Worm (Caenorhabditis elegans) whole organism, young adult: Measurements from ENCODE around the gene C07A9.9.

Experiments
- B0336.3 ChIP-seq: fragments of 200-800 bp; sonication (Bioruptor generic); IDR thresholded peaks from 2 replicates; pipeline ENCODE4 v1.3.6; 2022; ENCODE audit warnings: missing genetic modification characterization, missing compliant biosample characterization
- C17E4.6 ChIP-seq: fragments of 200-800 bp; sonication (Bioruptor generic); IDR thresholded peaks from 2 replicates; pipeline ENCODE4 v1.3.6; 2022; ENCODE audit warnings: missing genetic modification reagents, missing genetic modification characterization, missing compliant biosample characterization
- F23B12.7 ChIP-seq: sonication (generic microtip); optimal IDR thresholded peaks from 2 replicates; lab custom pipeline; 2017; ENCODE audit warnings: missing genetic modification characterization, mild to moderate bottlenecking, missing compliant biosample characterization, antibody characterized with exemption, moderate library complexity; ENCODE audit not compliant: insufficient read depth
- F52B5.7 ChIP-seq: sonication (generic microtip); optimal IDR thresholded peaks from 2 replicates; lab custom pipeline; 2016; ENCODE audit warnings: mild to moderate bottlenecking, missing genetic modification characterization, missing compliant biosample characterization
- K11D2.4 ChIP-seq: fragments of 200-800 bp; sonication (Bioruptor generic); IDR thresholded peaks from 2 replicates; pipeline ENCODE4 v1.3.6; 2022; ENCODE audit warnings: missing genetic modification reagents, missing genetic modification characterization, missing compliant biosample characterization
- K12H6.12 ChIP-seq: fragments of 200-800 bp; sonication (Bioruptor generic); optimal IDR thresholded peaks from 2 replicates; lab custom pipeline; 2018; ENCODE audit warnings: mild to moderate bottlenecking, missing genetic modification characterization, missing compliant biosample characterization
- T26A5.8 ChIP-seq: sonication (generic microtip); optimal IDR thresholded peaks from 2 replicates; lab custom pipeline; 2016; ENCODE audit warnings: missing genetic modification characterization, missing compliant biosample characterization
- Y56A3A.18 ChIP-seq: fragments of 200-800 bp; sonication (Bioruptor generic); IDR thresholded peaks from 2 replicates; pipeline ENCODE4 v1.3.6; 2022; ENCODE audit warnings: missing genetic modification reagents, missing genetic modification characterization, missing compliant biosample characterization
- aptf-2 ChIP-seq: fragments of 200-800 bp; sonication (Bioruptor generic); conservative IDR thresholded peaks from 2 replicates; pipeline ENCODE4 v1.3.6; 2022; ENCODE audit warnings: missing genetic modification reagents, missing genetic modification characterization, missing compliant biosample characterization
- attf-3 ChIP-seq: fragments of 200-800 bp; sonication (Bioruptor generic); conservative IDR thresholded peaks from 2 replicates; pipeline ENCODE4 v1.3.6; 2022; ENCODE audit warnings: missing genetic modification reagents, missing genetic modification characterization, missing compliant biosample characterization
- ccch-3 ChIP-seq: fragments of 200-800 bp; sonication (Bioruptor generic); optimal IDR thresholded peaks from 2 replicates; lab custom pipeline; 2018; ENCODE audit warnings: mild to moderate bottlenecking, missing genetic modification characterization, missing compliant biosample characterization
- cebp-1 ChIP-seq, 2 experiments: fragments of 200-800 bp in 1 of 2; sonication (Bioruptor generic) in 1 of 2; sonication (generic microtip) in 1 of 2; IDR thresholded peaks in 1 of 2; optimal IDR thresholded peaks in 1 of 2; 2 replicates each; pipeline versions ENCODE4 v1.3.6 to Lab custom; 2017 to 2022; ENCODE audit warnings: missing compliant biosample characterization in 2 of 2, missing genetic modification characterization in 2 of 2, mild to moderate bottlenecking in 1 of 2, missing genetic modification reagents in 1 of 2, moderate library complexity in 1 of 2
- ceh-27 ChIP-seq: fragments of 200-800 bp; sonication (Bioruptor generic); optimal IDR thresholded peaks from 2 replicates; lab custom pipeline; 2018; ENCODE audit warnings: mild to moderate bottlenecking, missing genetic modification characterization, moderate library complexity, missing compliant biosample characterization
- dox-1 ChIP-seq: fragments of 200-800 bp; sonication (Bioruptor generic); IDR thresholded peaks from 2 replicates; pipeline ENCODE4 v1.3.6; 2022; ENCODE audit warnings: missing genetic modification reagents, missing genetic modification characterization, missing compliant biosample characterization
- egl-18 ChIP-seq: fragments of 200-800 bp; sonication (Bioruptor generic); IDR thresholded peaks from 2 replicates; pipeline ENCODE4 v1.3.6; 2022; ENCODE audit warnings: missing genetic modification reagents, missing genetic modification characterization, missing compliant biosample characterization
- hrde-1 ChIP-seq: sonication (generic microtip); optimal IDR thresholded peaks from 2 replicates; lab custom pipeline; 2016; ENCODE audit warnings: missing genetic modification characterization, mild to moderate bottlenecking, missing compliant biosample characterization, moderate library complexity, missing genotype, missing genetic modification reagents, borderline replicate concordance
- hsf-1 ChIP-seq: fragments of 200-800 bp; sonication (Bioruptor generic); IDR thresholded peaks from 2 replicates; pipeline ENCODE4 v1.3.6; 2022; ENCODE audit warnings: missing genetic modification reagents, missing genetic modification characterization, missing compliant biosample characterization
- lag-1 ChIP-seq: fragments of 200-800 bp; sonication (Bioruptor generic); IDR thresholded peaks from 2 replicates; pipeline ENCODE4 v1.3.6; 2022; ENCODE audit warnings: missing genetic modification reagents, missing genetic modification characterization, missing compliant biosample characterization
- let-526 ChIP-seq: fragments of 200-800 bp; sonication (Bioruptor generic); IDR thresholded peaks from 2 replicates; pipeline ENCODE4 v1.3.6; 2022; ENCODE audit warnings: missing genetic modification reagents, missing genetic modification characterization, missing compliant biosample characterization
- lin-26 ChIP-seq: fragments of 200-800 bp; sonication (Bioruptor generic); IDR thresholded peaks from 2 replicates; pipeline ENCODE4 v1.3.6; 2022; ENCODE audit warnings: missing genetic modification reagents, missing genetic modification characterization, missing compliant biosample characterization
- lin-35 ChIP-seq, 3 experiments: fragments of 150-350 bp in 2 of 3; sonication (generic microtip) in 1 of 3; optimal IDR thresholded peaks; 2 replicates each; lab custom pipeline; 2014 to 2018; ENCODE audit warnings: missing biosample characterization in 3 of 3, missing genetic modification characterization in 3 of 3, missing genetic modification reagents in 3 of 3
- lin-40 ChIP-seq: sonication (generic microtip); optimal IDR thresholded peaks from 2 replicates; lab custom pipeline; 2016; ENCODE audit warnings: missing genetic modification characterization, mild to moderate bottlenecking, missing compliant biosample characterization, missing genotype, missing genetic modification reagents
- lsl-1 ChIP-seq: fragments of 200-800 bp; sonication (Bioruptor generic); optimal IDR thresholded peaks from 2 replicates; lab custom pipeline; 2018; ENCODE audit warnings: mild to moderate bottlenecking, missing genetic modification characterization, moderate library complexity, missing compliant biosample characterization
- madf-10 ChIP-seq: sonication (generic microtip); optimal IDR thresholded peaks from 2 replicates; lab custom pipeline; 2016; ENCODE audit warnings: mild to moderate bottlenecking, missing genetic modification characterization, missing compliant biosample characterization
- mcd-1 ChIP-seq: fragments of 200-800 bp; sonication (Bioruptor generic); IDR thresholded peaks from 2 replicates; pipeline ENCODE4 v1.3.6; 2022; ENCODE audit warnings: missing genetic modification reagents, missing genetic modification characterization, missing compliant biosample characterization
- mxl-1 ChIP-seq: sonication (generic microtip); optimal IDR thresholded peaks from 2 replicates; lab custom pipeline; 2016; ENCODE audit warnings: missing genetic modification characterization, missing compliant biosample characterization
- nfyb-1 ChIP-seq: fragments of 200-800 bp; sonication (Bioruptor generic); IDR thresholded peaks from 2 replicates; pipeline ENCODE4 v1.3.6; 2022; ENCODE audit warnings: missing genetic modification reagents, missing genetic modification characterization, missing compliant biosample characterization
- nhr-80 ChIP-seq: sonication (generic microtip); optimal IDR thresholded peaks from 2 replicates; lab custom pipeline; 2016; ENCODE audit warnings: missing genetic modification characterization, missing compliant biosample characterization
- pha-4 ChIP-seq: fragments of 150-350 bp; sonication (generic microtip); optimal IDR thresholded peaks from 2 replicates; lab custom pipeline; 2014; ENCODE audit warnings: missing biosample characterization, missing genetic modification reagents, missing genetic modification characterization
- repo-1 ChIP-seq: sonication (generic microtip); optimal IDR thresholded peaks from 2 replicates; lab custom pipeline; 2017; ENCODE audit warnings: mild to moderate bottlenecking, missing genetic modification characterization, missing compliant biosample characterization
- snpc-4 ChIP-seq, 5 experiments: fragments of 150-350 bp in 1 of 5; sonication (generic microtip) in 4 of 5; optimal IDR thresholded peaks; 2 replicates each; lab custom pipeline; 2014 to 2018; ENCODE audit warnings: missing genetic modification characterization in 5 of 5, missing biosample characterization in 3 of 5, antibody characterized with exemption in 2 of 5, mild to moderate bottlenecking in 2 of 5, missing compliant biosample characterization in 2 of 5, missing genotype in 2 of 5, moderate library complexity in 2 of 5, missing genetic modification reagents in 1 of 5
- somi-1 ChIP-seq: fragments of 200-800 bp; sonication (Bioruptor generic); optimal IDR thresholded peaks from 2 replicates; lab custom pipeline; 2018; ENCODE audit warnings: mild to moderate bottlenecking, missing genetic modification characterization, missing compliant biosample characterization
- tbp1 ChIP-seq: fragments of 200-800 bp; sonication (Bioruptor generic); optimal IDR thresholded peaks from 2 replicates; lab custom pipeline; 2018; ENCODE audit warnings: mild to moderate bottlenecking, missing genetic modification characterization, missing compliant biosample characterization
- unc-62 ChIP-seq: fragments of 150-350 bp; optimal IDR thresholded peaks from 2 replicates; lab custom pipeline; 2014; ENCODE audit warnings: missing biosample characterization, missing genetic modification reagents, missing genetic modification characterization
- zfh-2 ChIP-seq: fragments of 200-800 bp; sonication (Bioruptor generic); conservative IDR thresholded peaks from 2 replicates; pipeline ENCODE4 v1.3.6; 2022; ENCODE audit warnings: missing genetic modification reagents, missing genetic modification characterization, missing compliant biosample characterization
- ztf-18 ChIP-seq: sonication (generic microtip); optimal IDR thresholded peaks from 2 replicates; lab custom pipeline; 2016; ENCODE audit warnings: missing genotype, mild to moderate bottlenecking, missing genetic modification characterization, missing compliant biosample characterization
- ztf-28 ChIP-seq: fragments of 200-800 bp; sonication (Bioruptor generic); IDR thresholded peaks from 2 replicates; pipeline ENCODE4 v1.3.6; 2022; ENCODE audit warnings: missing genetic modification reagents, missing genetic modification characterization, missing compliant biosample characterization
- ztf-3 ChIP-seq: fragments of 200-800 bp; sonication (Bioruptor generic); optimal IDR thresholded peaks from 2 replicates; lab custom pipeline; 2018; ENCODE audit warnings: mild to moderate bottlenecking, missing genetic modification characterization, missing compliant biosample characterization

The C07A9.9 gene

ce11 chrIII:9623460-9623859 is 44.0 kb downstream of the C07A9.9 start:
- TF ChIP-seq repo-1 (tag; lab: Kevin White, UChicago) (peak; percentile 59), lag-1 (GFP tag; lab: Robert Waterston, UW) (no peak), dox-1 (GFP tag; lab: Robert Waterston, UW) (peak; percentile 21; the same call in 1 of the 2 replicates), zfh-2 (peak; percentile 46; the same call in 1 of the 2 replicates), B0336.3 (no peak), K12H6.12 (peak; percentile 2), ztf-28 (GFP tag; lab: Robert Waterston, UW) (0 out of 2 replicates have a peak, but pooled peaks have one; percentile 47), F52B5.7 (tag; lab: Kevin White, UChicago) (peak; percentile 47)

ce11 chrIII:9621840-9622525 is 45.5 kb downstream of the C07A9.9 start:
- TF ChIP-seq lin-35 (GFP tag; optimal IDR thresholded peaks at IDR 0.05; lab: Kevin White, UChicago) = peak in 1 of 3 experiments; percentile 4
- TF ChIP-seq Y56A3A.18 (GFP tag; lab: Robert Waterston, UW) = 0 out of 2 replicates have a peak, but pooled peaks have one; percentile 23
- TF ChIP-seq mcd-1 (GFP tag; lab: Robert Waterston, UW) = no peak
- 0 out of 2 replicates have a peak, but pooled peaks have one; percentile 12 for TF ChIP-seq B0336.3
- TF ChIP-seq nhr-80 (tag; lab: Kevin White, UChicago) = peak; percentile 81
- no peak for TF ChIP-seq lag-1 (GFP tag; lab: Robert Waterston, UW)
- TF ChIP-seq nfyb-1 (GFP tag; lab: Robert Waterston, UW) = 0 out of 2 replicates have a peak, but pooled peaks have one; percentile 19
- TF ChIP-seq tbp1 (GFP tag; lab: Kevin White, UChicago) = peak; percentile 4
- no peak for TF ChIP-seq cebp-1 (GFP tag; IDR thresholded peaks at IDR 0.05; lab: Robert Waterston, UW)
- peak; percentile 12 for TF ChIP-seq cebp-1 (tag; optimal IDR thresholded peaks at IDR 0.05; lab: Kevin White, UChicago)
- TF ChIP-seq, all 124 proteins: peak for 7

ce11 chrIII:9620148-9620547 is 47.3 kb downstream of the C07A9.9 start:
- peak; percentile 19 for TF ChIP-seq ceh-27
- TF ChIP-seq nfyb-1 (GFP tag; lab: Robert Waterston, UW) = no peak
- TF ChIP-seq K11D2.4 (GFP tag; lab: Robert Waterston, UW) = 0 out of 2 replicates have a peak, but pooled peaks have one; percentile 11
- no peak for TF ChIP-seq madf-10 (tag; lab: Kevin White, UChicago)
- no peak for TF ChIP-seq egl-18 (GFP tag; lab: Robert Waterston, UW)

ce11 chrIII:9619079-9619761 is 48.2 kb downstream of the C07A9.9 start, which contains the start of gene hlh-11:
hlh-11 (plus strand) TSS chrIII:9619711.
- TF ChIP-seq attf-3 (GFP tag; lab: Robert Waterston, UW) = peak; percentile 23; the same call in 1 of the 2 replicates
- no peak for TF ChIP-seq hrde-1 (tag; lab: Kevin White, UChicago)
- TF ChIP-seq ztf-3 (GFP tag; lab: Kevin White, UChicago) = peak; percentile 33
- TF ChIP-seq ccch-3 (GFP tag; lab: Kevin White, UChicago) = no peak
- TF ChIP-seq aptf-2 (GFP tag; lab: Robert Waterston, UW) = no peak
- TF ChIP-seq mxl-1 (tag; lab: Kevin White, UChicago) = peak; percentile 7
- TF ChIP-seq lin-40 (tag; lab: Kevin White, UChicago) = peak; percentile 93
- peak; percentile 15; the same call in 1 of the 2 replicates for TF ChIP-seq lin-26 (GFP tag; lab: Robert Waterston, UW)
- TF ChIP-seq snpc-4 (GFP tag; optimal IDR thresholded peaks at IDR 0.05; lab: Kevin White, UChicago) = no peak
- peak; percentile 46 to 70 (median 64) for TF ChIP-seq snpc-4 (tag; optimal IDR thresholded peaks at IDR 0.05; lab: Kevin White, UChicago)
- peak; percentile 68 for TF ChIP-seq ztf-18 (tag; lab: Kevin White, UChicago)
- TF ChIP-seq somi-1 = peak; percentile 87
- 0 out of 2 replicates have a peak, but pooled peaks have one; percentile 16 for TF ChIP-seq let-526 (GFP tag; lab: Robert Waterston, UW)
- no peak for TF ChIP-seq C17E4.6 (GFP tag; lab: Robert Waterston, UW)
- no peak for TF ChIP-seq pha-4
- no peak for TF ChIP-seq T26A5.8 (tag; lab: Kevin White, UChicago)
- TF ChIP-seq unc-62 (GFP tag; lab: Kevin White, UChicago) = no peak
- peak; percentile 52 for TF ChIP-seq F23B12.7 (tag; lab: Kevin White, UChicago)
- peak; percentile 98 for TF ChIP-seq zfh-2
- peak; percentile 30; the same call in 1 of the 2 replicates for TF ChIP-seq cebp-1 (GFP tag; IDR thresholded peaks at IDR 0.05; lab: Robert Waterston, UW)
- peak; percentile 85 for TF ChIP-seq cebp-1 (tag; optimal IDR thresholded peaks at IDR 0.05; lab: Kevin White, UChicago)
- no peak for TF ChIP-seq lsl-1 (GFP tag; lab: Kevin White, UChicago)
- 0 out of 2 replicates have a peak, but pooled peaks have one; percentile 33 for TF ChIP-seq hsf-1 (GFP tag; lab: Robert Waterston, UW)
- TF ChIP-seq nfyb-1 (GFP tag; lab: Robert Waterston, UW) = 0 out of 2 replicates have a peak, but pooled peaks have one; percentile 75
